Fruit fly (Drosophila melanogaster): ENCODE results near the gene CG33725.

Gene CG33725

dm6 chr3L:12514762-12515215, 32.4 kb downstream of the CG33725 start, which contains the start of the genes sti and tral (continued):
- peak; percentile 50 for TF ChIP-seq CG17802 (tag; optimal IDR thresholded peaks at IDR 0.05)
- no peak for TF ChIP-seq CG1832 (GFP tag; optimal IDR thresholded peaks at IDR 0.05)
- TF ChIP-seq crol (GFP tag; IDR thresholded peaks at IDR 0.05), result no peak
- peak; percentile 83 for TF ChIP-seq CG31224 (GFP tag; IDR thresholded peaks at IDR 0.05)
- TF ChIP-seq Lhr (GFP tag; optimal IDR thresholded peaks at IDR 0.05), result peak; percentile 79
- TF ChIP-seq dmrt99B (tag; optimal IDR thresholded peaks at IDR 0.05), result peak; percentile 71
- peak; percentile 83 for TF ChIP-seq Sox102F (GFP tag; optimal IDR thresholded peaks at IDR 0.05)
- TF ChIP-seq Asciz (GFP tag; optimal IDR thresholded peaks at IDR 0.05), result peak; percentile 40
- TF ChIP-seq ap (GFP tag; IDR thresholded peaks at IDR 0.05), result peak; percentile 67
- TF ChIP-seq salm (tag; optimal IDR thresholded peaks at IDR 0.05), result peak; percentile 53
- TF ChIP-seq esg (GFP tag; conservative IDR thresholded peaks at IDR 0.05), result peak; percentile 73
- TF ChIP-seq insv (GFP tag; optimal IDR thresholded peaks at IDR 0.05), result peak in 1 of 2 experiments; percentile 74
- TF ChIP-seq sc (optimal IDR thresholded peaks at IDR 0.05), result no peak
- peak; percentile 56 for TF ChIP-seq sc (GFP tag; optimal IDR thresholded peaks at IDR 0.05)
- TF ChIP-seq CG5953 (GFP tag; IDR thresholded peaks at IDR 0.05), result peak; percentile 57; the same call in 1 of the 2 replicates
- no peak for TF ChIP-seq Lim3 (GFP tag; IDR thresholded peaks at IDR 0.05)
- TF ChIP-seq HmgZ (tag; optimal IDR thresholded peaks at IDR 0.05), result peak; percentile 95
- peak; percentile 75 for TF ChIP-seq dmrt11E (tag; optimal IDR thresholded peaks at IDR 0.05)
- no peak for TF ChIP-seq Eip74EF (GFP tag; optimal IDR thresholded peaks at IDR 0.05)
- peak; percentile 89 for TF ChIP-seq ci (GFP tag; IDR thresholded peaks at IDR 0.05)
- TF ChIP-seq C15 (GFP tag; IDR thresholded peaks at IDR 0.05), result no peak
- TF ChIP-seq CG8281 (tag; optimal IDR thresholded peaks at IDR 0.05), result peak; percentile 48
- TF ChIP-seq ham (GFP tag; IDR thresholded peaks at IDR 0.05), result peak; percentile 52; the same call in 1 of the 2 replicates
- no peak; the same call in 1 of the 2 replicates for TF ChIP-seq amos (GFP tag; IDR thresholded peaks at IDR 0.05; ENCODE audit: partially characterized antibody)
- peak; percentile 61 for TF ChIP-seq CG10274 (GFP tag; optimal IDR thresholded peaks at IDR 0.05)
- peak; percentile 39; the same call in 1 of the 3 replicates for TF ChIP-seq sr (GFP tag; IDR thresholded peaks at IDR 0.05)
- 0 out of 3 replicates have a peak, but pooled peaks have one; percentile 24 for TF ChIP-seq gce (GFP tag; IDR thresholded peaks at IDR 0.05)
- peak; percentile 76 for TF ChIP-seq Blimp-1 (GFP tag; optimal IDR thresholded peaks at IDR 0.05)
- TF ChIP-seq caup (GFP tag; optimal IDR thresholded peaks at IDR 0.05; ENCODE audit: severe bottlenecking), result peak; percentile 87
- peak; percentile 83; the same call in 1 of the 2 replicates for TF ChIP-seq CG31441 (GFP tag; IDR thresholded peaks at IDR 0.05)
- no peak for TF ChIP-seq HLHmδ (GFP tag; optimal IDR thresholded peaks at IDR 0.05)
- TF ChIP-seq CG34224 (GFP tag; IDR thresholded peaks at IDR 0.05; ENCODE audit: partially characterized antibody), result 0 out of 3 replicates have a peak, but pooled peaks have one; percentile 15
- TF ChIP-seq psq (GFP tag; optimal IDR thresholded peaks at IDR 0.05), result peak; percentile 74
- TF ChIP-seq dan (GFP tag; IDR thresholded peaks at IDR 0.05), result no peak
- peak; percentile 67 for TF ChIP-seq Tbp (GFP tag; optimal IDR thresholded peaks at IDR 0.05)
- peak; percentile 86 for TF ChIP-seq ranshi (GFP tag; IDR thresholded peaks at IDR 0.05)
- 0 out of 2 replicates have a peak, but pooled peaks have one; percentile 40 for TF ChIP-seq dati (GFP tag; IDR thresholded peaks at IDR 0.05)
- TF ChIP-seq CG17186 (GFP tag; optimal IDR thresholded peaks at IDR 0.05), result peak; percentile 94
- TF ChIP-seq CG7271 (tag; optimal IDR thresholded peaks at IDR 0.05), result peak; percentile 45
- peak; percentile 8 for TF ChIP-seq fd64A (GFP tag; optimal IDR thresholded peaks at IDR 0.05)
- peak; percentile 57 for TF ChIP-seq CG10321 (GFP tag; IDR thresholded peaks at IDR 0.05)
- peak; percentile 88 for TF ChIP-seq CG13894 (tag; optimal IDR thresholded peaks at IDR 0.05)
- TF ChIP-seq vvl (GFP tag; IDR thresholded peaks at IDR 0.05), result peak; percentile 92
- TF ChIP-seq CG43689 (GFP tag; IDR thresholded peaks at IDR 0.05), result peak; percentile 24; the same call in 1 of the 2 replicates
- TF ChIP-seq CG18599 (GFP tag; optimal IDR thresholded peaks at IDR 0.05), result peak; percentile 93
- peak; percentile 97 for TF ChIP-seq Ets97D (GFP tag; optimal IDR thresholded peaks at IDR 0.05)
- peak; percentile 89 for TF ChIP-seq az2 (GFP tag; optimal IDR thresholded peaks at IDR 0.05)
- TF ChIP-seq Fer3 (tag; optimal IDR thresholded peaks at IDR 0.05), result peak; percentile 87
- TF ChIP-seq NFAT (GFP tag; IDR thresholded peaks at IDR 0.05), result peak; percentile 88
- no peak for TF ChIP-seq gsb-n (tag; optimal IDR thresholded peaks at IDR 0.05)
